Worm (Caenorhabditis elegans) whole organism, L4 larva: ENCODE data around the gene otpl-1.

ENCODE experiments used
- F26F4.8 ChIP-seq: fragments of 200-800 bp; sonication (Bioruptor generic); conservative IDR thresholded peaks from 2 replicates; pipeline ENCODE4 v1.3.6; 2022; ENCODE audit warnings: missing genetic modification characterization, missing compliant biosample characterization
- aha-1 ChIP-seq: fragments of 150-350 bp; peaks from one replicate; lab custom pipeline; 2014; ENCODE audit warnings: missing biosample characterization, missing genetic modification characterization
- dmd-9 ChIP-seq: fragments of 200-800 bp; sonication (Bioruptor generic); IDR thresholded peaks from 2 replicates; pipeline ENCODE4 v1.3.6; 2022; ENCODE audit warnings: missing genetic modification reagents, missing genetic modification characterization, missing compliant biosample characterization
- fkh-10 ChIP-seq: fragments of 150-350 bp; optimal IDR thresholded peaks from 2 replicates; lab custom pipeline; 2014; ENCODE audit warnings: missing biosample characterization, missing genetic modification reagents, missing genetic modification characterization
- fos-1 ChIP-seq: fragments of 150-350 bp; optimal IDR thresholded peaks from 2 replicates; lab custom pipeline; 2014; ENCODE audit warnings: missing biosample characterization, missing genetic modification characterization
- mes-2 ChIP-seq: sonication (generic microtip); optimal IDR thresholded peaks from 2 replicates; lab custom pipeline; 2016; ENCODE audit warnings: missing genotype, mild to moderate bottlenecking, missing genetic modification characterization, missing compliant biosample characterization; ENCODE audit not compliant: poor library complexity, severe bottlenecking
- nhr-10 ChIP-seq: fragments of 150-350 bp; optimal IDR thresholded peaks from 2 replicates; lab custom pipeline; 2014; ENCODE audit warnings: missing biosample characterization, missing genetic modification characterization
- nhr-28 ChIP-seq: fragments of 150-350 bp; optimal IDR thresholded peaks from 2 replicates; lab custom pipeline; 2014; ENCODE audit warnings: missing biosample characterization, missing genetic modification characterization
- nhr-76 ChIP-seq: fragments of 150-350 bp; optimal IDR thresholded peaks from 2 replicates; lab custom pipeline; 2014; ENCODE audit warnings: missing biosample characterization, missing genetic modification characterization
- pha-4 ChIP-seq, 2 experiments: fragments of 150-350 bp in 1 of 2; fragments of 200-800 bp in 1 of 2; sonication (Bioruptor generic) in 1 of 2; IDR thresholded peaks in 1 of 2; optimal IDR thresholded peaks in 1 of 2; 2 replicates each; pipeline versions ENCODE4 v1.3.6 to Lab custom; 2014 to 2022; ENCODE audit warnings: missing genetic modification characterization in 2 of 2, missing genetic modification reagents in 2 of 2, missing biosample characterization in 1 of 2, missing compliant biosample characterization in 1 of 2
- skn-1 ChIP-seq: fragments of 150-350 bp; optimal IDR thresholded peaks from 2 replicates; lab custom pipeline; 2014; ENCODE audit warnings: missing biosample characterization, missing genetic modification characterization

- TF ChIP-seq nhr-10 (tag; lab: Kevin White, UChicago), result no peak
- TF ChIP-seq skn-1, result no peak
- peak; percentile 70 for TF ChIP-seq aha-1 (tag; lab: Kevin White, UChicago)
- peak; percentile 89 for TF ChIP-seq pha-4 (GFP tag; IDR thresholded peaks at IDR 0.05; lab: Robert Waterston, UW)
- no peak for TF ChIP-seq pha-4 (tag; optimal IDR thresholded peaks at IDR 0.05; lab: Kevin White, UChicago)
- no peak for TF ChIP-seq dmd-9
- no peak for TF ChIP-seq fos-1 (tag; lab: Kevin White, UChicago)
- TF ChIP-seq mes-2, result peak; percentile 83
- no peak for TF ChIP-seq fkh-10
- peak; percentile 88 for TF ChIP-seq F26F4.8 (GFP tag; lab: Robert Waterston, UW)
- TF ChIP-seq nhr-28 (tag; lab: Kevin White, UChicago), result peak; percentile 19
- TF ChIP-seq nhr-76 (tag; lab: Kevin White, UChicago), result no peak
Measured at ce11 chrIV:3551777-3552462, 16.9 kb upstream of the otpl-1 start.
